Worm (Caenorhabditis elegans): ENCODE results near the gene pigk-1.

DNA sequence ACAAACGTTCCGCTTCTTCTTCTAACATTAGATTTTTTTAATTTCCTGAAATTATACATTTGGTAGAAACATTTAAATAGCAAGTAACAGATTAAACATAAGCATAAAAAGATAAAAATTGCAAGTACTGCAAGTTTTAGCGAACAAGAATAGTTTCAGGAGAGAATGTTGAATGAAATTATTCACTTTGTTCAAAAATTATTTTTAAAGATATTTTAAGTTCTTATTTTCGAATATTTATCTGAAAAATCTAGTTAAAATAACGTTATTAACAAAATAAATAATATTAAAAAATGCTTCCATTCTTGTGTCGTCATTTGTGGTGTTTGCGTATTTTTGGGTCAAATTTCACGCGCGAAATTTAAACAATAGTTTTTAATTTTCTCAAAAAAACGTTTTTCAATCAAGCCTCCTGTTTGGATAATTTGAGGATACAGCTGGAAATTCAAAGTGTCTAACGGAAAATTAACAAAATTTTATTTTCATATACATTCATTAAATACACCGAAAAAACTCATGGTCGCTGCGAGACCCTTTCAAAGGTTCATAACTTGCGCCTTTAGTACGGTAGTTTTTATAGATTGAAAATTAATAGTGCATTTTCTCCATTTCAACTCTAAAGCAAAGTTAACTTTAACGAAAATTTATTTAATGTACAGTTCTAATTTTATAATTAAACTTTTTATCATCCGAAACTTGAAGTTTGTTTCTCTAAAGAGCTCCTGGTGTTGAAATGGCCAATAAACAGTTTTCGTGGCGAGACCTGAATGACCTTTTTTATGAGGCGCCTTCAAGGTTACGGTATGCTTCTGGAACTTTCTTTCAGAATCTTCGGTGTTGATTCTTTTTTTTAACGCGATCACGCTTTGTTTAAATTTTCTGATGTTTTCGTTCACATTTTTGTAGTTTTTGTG, 32.8 kb upstream of the pigk-1 start, which contains the start of gene skih-2:
- no peak for TF ChIP-seq nhr-237 (tag; optimal IDR thresholded peaks at IDR 0.05)
- no peak for TF ChIP-seq lin-13 (GFP tag; optimal IDR thresholded peaks at IDR 0.05)
- TF ChIP-seq aly-2 (tag; optimal IDR thresholded peaks at IDR 0.05), result no peak
